Worm (Caenorhabditis elegans): ENCODE results near the gene cest-34.

Gene cest-34

ce11 chrV:6666557-6666956, 10.0 kb upstream of the cest-34 start:
- TF ChIP-seq aha-1 (tag; optimal IDR thresholded peaks at IDR 0.05) = no peak
- no peak for TF ChIP-seq pax-3 (tag; optimal IDR thresholded peaks at IDR 0.05)
- no peak for TF ChIP-seq aly-2 (tag; optimal IDR thresholded peaks at IDR 0.05)
- TF ChIP-seq elt-2 (tag; optimal IDR thresholded peaks at IDR 0.05) = peak; percentile 51
- TF ChIP-seq efl-1 (optimal IDR thresholded peaks at IDR 0.05) = no peak
- TF ChIP-seq efl-1 (GFP tag; optimal IDR thresholded peaks at IDR 0.05 in 1 of 2) = peak in 1 of 2 experiments; percentile 70
- TF ChIP-seq nhr-76 (tag; optimal IDR thresholded peaks at IDR 0.05) = no peak
- TF ChIP-seq C16A3.4 (tag; optimal IDR thresholded peaks at IDR 0.05) = no peak

ce11 chrV:6668741-6669140, 7.9 kb upstream of the cest-34 start, which contains the start of gene str-180:
Gene str-180 (minus strand): TSS chrV:6668841.
- TF ChIP-seq sup-37 (GFP tag; optimal IDR thresholded peaks at IDR 0.05) (no peak), sox-4 (tag; optimal IDR thresholded peaks at IDR 0.05) (no peak), C16A3.4 (tag; optimal IDR thresholded peaks at IDR 0.05) (no peak), C04F5.9 (tag; optimal IDR thresholded peaks at IDR 0.05) (no peak), efl-3 (GFP tag; optimal IDR thresholded peaks at IDR 0.05) (no peak), dsc-1 (tag; optimal IDR thresholded peaks at IDR 0.05) (no peak), isw-1 (GFP tag; IDR thresholded peaks at IDR 0.05) (no peak), grh-1 (GFP tag; IDR thresholded peaks at IDR 0.05) (no peak), blmp-1 (tag; optimal IDR thresholded peaks at IDR 0.05) (no peak), lsy-2 (tag; optimal IDR thresholded peaks at IDR 0.05) (no peak), nhr-28 (tag; optimal IDR thresholded peaks at IDR 0.05) (no peak), lin-35 (GFP tag; optimal IDR thresholded peaks at IDR 0.05) (no peak), mef-2 (tag; optimal IDR thresholded peaks at IDR 0.05) (no peak), ztf-11 (tag; optimal IDR thresholded peaks at IDR 0.05) (no peak), hlh-17 (GFP tag; optimal IDR thresholded peaks at IDR 0.05; ENCODE audit: borderline replicate concordance) (no peak), C34B4.2 (tag; optimal IDR thresholded peaks at IDR 0.05) (no peak), unc-30 (tag; optimal IDR thresholded peaks at IDR 0.05) (no peak), lin-15B (tag; optimal IDR thresholded peaks at IDR 0.05) (no peak), pag-3 (tag; optimal IDR thresholded peaks at IDR 0.05; ENCODE audit: borderline replicate concordance, insufficient read depth) (no peak), alr-1 (tag; optimal IDR thresholded peaks at IDR 0.05; ENCODE audit: borderline replicate concordance) (no peak)

ce11 chrV:6669520-6669919, 7.1 kb upstream of the cest-34 start, which contains the start of gene cest-28:
Gene cest-28 (plus strand): TSS chrV:6669820.
- TF ChIP-seq ceh-88 (GFP tag; IDR thresholded peaks at IDR 0.05) = no peak
- no peak for TF ChIP-seq C04F5.9 (tag; optimal IDR thresholded peaks at IDR 0.05)
- TF ChIP-seq lin-39 (tag; optimal IDR thresholded peaks at IDR 0.05) = no peak
- no peak for TF ChIP-seq egl-13 (tag; optimal IDR thresholded peaks at IDR 0.05)
- TF ChIP-seq lin-15B (tag; optimal IDR thresholded peaks at IDR 0.05) = no peak
- no peak for TF ChIP-seq mep-1 (tag; optimal IDR thresholded peaks at IDR 0.05)
- TF ChIP-seq C16A3.4 (tag; optimal IDR thresholded peaks at IDR 0.05) = no peak
- TF ChIP-seq mdl-1 (tag; optimal IDR thresholded peaks at IDR 0.05) = no peak
- TF ChIP-seq unc-130 (tag; optimal IDR thresholded peaks at IDR 0.05) = no peak
- no peak for TF ChIP-seq hlh-17 (GFP tag; optimal IDR thresholded peaks at IDR 0.05; ENCODE audit: borderline replicate concordance)
- TF ChIP-seq ets-5 (GFP tag; IDR thresholded peaks at IDR 0.05) = no peak
- no peak for TF ChIP-seq unc-86 (tag; optimal IDR thresholded peaks at IDR 0.05)
- no peak for TF ChIP-seq blmp-1 (tag; optimal IDR thresholded peaks at IDR 0.05)
- no peak for TF ChIP-seq mab-9 (GFP tag; IDR thresholded peaks at IDR 0.05)
- TF ChIP-seq nhr-11 (tag; optimal IDR thresholded peaks at IDR 0.05) = no peak
- no peak for TF ChIP-seq egl-27 (tag; optimal IDR thresholded peaks at IDR 0.05)

- TF ChIP-seq tbx-2 (tag; optimal IDR thresholded peaks at IDR 0.05) (no peak), nhr-20 (tag; optimal IDR thresholded peaks at IDR 0.05) (no peak), egl-13 (tag; optimal IDR thresholded peaks at IDR 0.05) (no peak), efl-1 (optimal IDR thresholded peaks at IDR 0.05) (no peak), efl-1 (GFP tag; optimal IDR thresholded peaks at IDR 0.05 in 1 of 2) (peak in 1 of 2 experiments; percentile 47), elt-3 (tag; optimal IDR thresholded peaks at IDR 0.05) (no peak), C34B4.2 (tag; optimal IDR thresholded peaks at IDR 0.05) (no peak), nhr-47 (tag; optimal IDR thresholded peaks at IDR 0.05) (no peak)
Observed at ce11 chrV:6673967-6674366, 2.6 kb upstream of the cest-34 start, which contains the start of gene cest-31. Gene cest-31 (plus strand): TSS chrV:6674267.
